Fruit fly (Drosophila melanogaster) whole organism, embryonic: ENCODE data around the gene CG7556.

ENCODE experiments used
- CG10462 ChIP-seq: fragments of 200-800 bp; sonication (Bioruptor generic); optimal IDR thresholded peaks from 2 replicates; lab custom pipeline; 2016; ENCODE audit warnings: missing biosample characterization, missing genetic modification characterization
- CG10654 ChIP-seq: fragments of 200-800 bp; sonication (Bioruptor generic); optimal IDR thresholded peaks from 2 replicates; lab custom pipeline; 2016; ENCODE audit warnings: missing biosample characterization, missing genetic modification characterization
- CG10979 ChIP-seq: fragments of 200-800 bp; sonication (Bioruptor generic); optimal IDR thresholded peaks from 2 replicates; lab custom pipeline; 2018; ENCODE audit warnings: missing biosample characterization, mild to moderate bottlenecking, missing genetic modification characterization, moderate library complexity
- CG11398 ChIP-seq: fragments of 200-800 bp; sonication (Bioruptor generic); optimal IDR thresholded peaks from 2 replicates; lab custom pipeline; 2016; ENCODE audit warnings: missing biosample characterization, missing genetic modification characterization
- CG11560 ChIP-seq: fragments of 200-800 bp; sonication (Bioruptor generic); IDR thresholded peaks from 3 replicates; pipeline ENCODE4 v1.3.6; 2022; ENCODE audit warnings: missing biosample characterization, missing genetic modification characterization
- CG11695 ChIP-seq: fragments of 200-800 bp; sonication (Bioruptor generic); IDR thresholded peaks from 3 replicates; pipeline ENCODE4 v1.3.6; 2022; ENCODE audit warnings: missing biosample characterization, missing genetic modification characterization
- CG12744 ChIP-seq: fragments of 200-800 bp; sonication (Bioruptor generic); optimal IDR thresholded peaks from 2 replicates; lab custom pipeline; 2016; ENCODE audit warnings: missing biosample characterization, missing genetic modification characterization
- CG16779 ChIP-seq: fragments of 200-800 bp; sonication (Bioruptor generic); IDR thresholded peaks from 2 replicates; pipeline ENCODE4 v1.3.6; 2022; ENCODE audit warnings: missing biosample characterization, missing genetic modification characterization
- CG17186 ChIP-seq: fragments of 200-800 bp; sonication (Bioruptor generic); optimal IDR thresholded peaks from 3 replicates; lab custom pipeline; 2017; ENCODE audit warnings: missing biosample characterization, missing genetic modification reagents, missing genetic modification characterization
- CG17361 ChIP-seq: fragments of 200-800 bp; sonication (Bioruptor generic); IDR thresholded peaks from 3 replicates; pipeline ENCODE4 v1.3.6; 2022; ENCODE audit warnings: missing biosample characterization, missing genetic modification characterization
- CG2120 ChIP-seq: fragments of 200-800 bp; sonication (Bioruptor generic); optimal IDR thresholded peaks from 3 replicates; lab custom pipeline; 2016; ENCODE audit warnings: missing biosample characterization, missing genetic modification characterization
- CG30020 ChIP-seq: fragments of 200-800 bp; optimal IDR thresholded peaks from 2 replicates; lab custom pipeline; 2019; ENCODE audit warnings: missing biosample characterization, mild to moderate bottlenecking, missing genetic modification characterization, moderate library complexity
- CG3065 ChIP-seq: fragments of 200-800 bp; sonication (Bioruptor generic); optimal IDR thresholded peaks from 2 replicates; lab custom pipeline; 2016; ENCODE audit warnings: missing biosample characterization, missing genetic modification characterization
- CG4820 ChIP-seq: fragments of 200-800 bp; sonication (Bioruptor generic); optimal IDR thresholded peaks from 3 replicates; lab custom pipeline; 2016; ENCODE audit warnings: missing biosample characterization, missing genetic modification characterization
- CG5245 ChIP-seq: fragments of 200-800 bp; sonication (Bioruptor generic); optimal IDR thresholded peaks from 3 replicates; lab custom pipeline; 2016; ENCODE audit warnings: missing biosample characterization, missing genetic modification characterization
- CG7556 ChIP-seq: fragments of 200-800 bp; sonication (Bioruptor generic); optimal IDR thresholded peaks from 2 replicates; lab custom pipeline; 2017; ENCODE audit warnings: missing biosample characterization, mild to moderate bottlenecking, missing genetic modification characterization
- CG7745 ChIP-seq: fragments of 200-800 bp; sonication (Bioruptor generic); optimal IDR thresholded peaks from 2 replicates; lab custom pipeline; 2018; ENCODE audit warnings: missing biosample characterization, mild to moderate bottlenecking, missing genetic modification characterization, moderate library complexity
- CG7963 ChIP-seq: fragments of 200-800 bp; sonication (Bioruptor generic); IDR thresholded peaks from 3 replicates; pipeline ENCODE4 v1.3.6; 2022; ENCODE audit warnings: missing biosample characterization, missing genetic modification characterization; ENCODE audit not compliant: partially characterized antibody
- CG8924 ChIP-seq: fragments of 200-800 bp; optimal IDR thresholded peaks from 3 replicates; lab custom pipeline; 2019; ENCODE audit warnings: missing biosample characterization, mild to moderate bottlenecking, missing genetic modification characterization, moderate library complexity
- CG9609 ChIP-seq: fragments of 200-800 bp; sonication (Bioruptor generic); optimal IDR thresholded peaks from 3 replicates; lab custom pipeline; 2016; ENCODE audit warnings: missing biosample characterization, missing genetic modification characterization
- CG9876 ChIP-seq: fragments of 200-800 bp; sonication (Bioruptor generic); optimal IDR thresholded peaks from 2 replicates; lab custom pipeline; 2016; ENCODE audit warnings: missing biosample characterization, missing genetic modification characterization
- CrebB ChIP-seq: fragments of 200-800 bp; sonication (Bioruptor generic); optimal IDR thresholded peaks from 3 replicates; lab custom pipeline; 2018; ENCODE audit warnings: missing biosample characterization, mild to moderate bottlenecking, missing genetic modification characterization
- Dll ChIP-seq: fragments of 200-800 bp; sonication (Bioruptor generic); IDR thresholded peaks from 4 replicates; pipeline ENCODE4 v1.3.6; 2022; ENCODE audit warnings: missing biosample characterization, missing genetic modification characterization; ENCODE audit not compliant: partially characterized antibody
- Dp ChIP-seq: fragments of 200-800 bp; sonication (Bioruptor generic); optimal IDR thresholded peaks from 2 replicates; lab custom pipeline; 2018; ENCODE audit warnings: missing biosample characterization, mild to moderate bottlenecking, missing genetic modification characterization, moderate library complexity
- Hr51 ChIP-seq, 2 experiments: fragments of 200-800 bp; sonication (Bioruptor generic); optimal IDR thresholded peaks; 2 replicates in 1 of 2; 3 replicates in 1 of 2; lab custom pipeline; 2016 to 2018; ENCODE audit warnings: missing biosample characterization in 2 of 2, missing genetic modification characterization in 2 of 2, mild to moderate bottlenecking in 1 of 2, moderate library complexity in 1 of 2
- Hsf ChIP-seq: fragments of 200-800 bp; sonication (Bioruptor generic); optimal IDR thresholded peaks from 3 replicates; lab custom pipeline; 2016; ENCODE audit warnings: missing biosample characterization, missing genetic modification characterization
- Lim3 ChIP-seq: fragments of 200-800 bp; sonication (Bioruptor generic); IDR thresholded peaks from 2 replicates; pipeline ENCODE4 v1.3.6; 2022; ENCODE audit warnings: missing biosample characterization, missing genetic modification characterization
- Meics ChIP-seq: fragments of 200-800 bp; sonication (Bioruptor generic); optimal IDR thresholded peaks from 2 replicates; lab custom pipeline; 2017; ENCODE audit warnings: missing biosample characterization, mild to moderate bottlenecking, missing genetic modification characterization
- Nf-YA ChIP-seq: fragments of 200-800 bp; sonication (Bioruptor generic); IDR thresholded peaks from 2 replicates; pipeline ENCODE4 v1.3.6; 2022; ENCODE audit warnings: missing biosample characterization, missing genetic modification characterization
- ash1 ChIP-seq: fragments of 200-800 bp; sonication (Bioruptor generic); optimal IDR thresholded peaks from 2 replicates; lab custom pipeline; 2018; ENCODE audit warnings: missing biosample characterization, mild to moderate bottlenecking, missing genetic modification characterization
- chn ChIP-seq: fragments of 200-800 bp; sonication (Bioruptor generic); optimal IDR thresholded peaks from 2 replicates; lab custom pipeline; 2016; ENCODE audit warnings: missing biosample characterization, missing genetic modification characterization
- cwo ChIP-seq: fragments of 200-800 bp; sonication (Bioruptor generic); optimal IDR thresholded peaks from 3 replicates; lab custom pipeline; 2017; ENCODE audit warnings: missing biosample characterization, missing genetic modification characterization, mild to moderate bottlenecking, moderate library complexity, missing genetic modification reagents
- danr ChIP-seq: fragments of 200-800 bp; sonication (Bioruptor generic); IDR thresholded peaks from 2 replicates; pipeline ENCODE4 v1.3.6; 2022; ENCODE audit warnings: missing biosample characterization, missing genetic modification characterization
- dm ChIP-seq: fragments of 200-800 bp; sonication (Bioruptor generic); optimal IDR thresholded peaks from 3 replicates; lab custom pipeline; 2016; ENCODE audit warnings: missing biosample characterization, missing genetic modification characterization
- dpn ChIP-seq, 2 experiments: fragments of 200-800 bp; sonication (Bioruptor generic); optimal IDR thresholded peaks; 3 replicates each; lab custom pipeline; 2016; ENCODE audit warnings: missing biosample characterization in 2 of 2, missing genetic modification characterization in 2 of 2
- gfzf ChIP-seq: fragments of 200-800 bp; sonication (Bioruptor generic); optimal IDR thresholded peaks from 2 replicates; lab custom pipeline; 2016; ENCODE audit warnings: missing biosample characterization, mild to moderate bottlenecking, missing genetic modification characterization, moderate library complexity
- gt ChIP-seq: fragments of 200-800 bp; sonication (Bioruptor generic); IDR thresholded peaks from 2 replicates; pipeline ENCODE4 v1.3.6; 2022; ENCODE audit warnings: missing biosample characterization, missing genetic modification characterization
- hkb ChIP-seq, 2 experiments: fragments of 200-800 bp in 1 of 2; fragments of >200 bp in 1 of 2; sonication (Bioruptor generic) in 1 of 2; IDR thresholded peaks in 1 of 2; optimal IDR thresholded peaks in 1 of 2; 2 replicates each; pipeline versions ENCODE4 v1.3.6 to Lab custom; 2017 to 2022; ENCODE audit warnings: missing biosample characterization in 1 of 2, missing genetic modification characterization in 1 of 2
- inv ChIP-seq: fragments of 200-800 bp; sonication (Bioruptor generic); IDR thresholded peaks from 2 replicates; pipeline ENCODE4 v1.3.6; 2022; ENCODE audit warnings: missing biosample characterization, missing genetic modification characterization; ENCODE audit not compliant: partially characterized antibody
- kay ChIP-seq: fragments of 200-800 bp; sonication (Bioruptor generic); optimal IDR thresholded peaks from 2 replicates; lab custom pipeline; 2016; ENCODE audit warnings: missing biosample characterization, missing genetic modification characterization
- onecut ChIP-seq: fragments of 200-800 bp; sonication (Bioruptor generic); IDR thresholded peaks from 2 replicates; pipeline ENCODE4 v1.3.6; 2022; ENCODE audit warnings: missing biosample characterization, missing genetic modification characterization
- pb ChIP-seq: fragments of 200-800 bp; sonication (Bioruptor generic); optimal IDR thresholded peaks from 3 replicates; lab custom pipeline; 2016; ENCODE audit warnings: missing biosample characterization, missing genetic modification characterization
- pzg ChIP-seq: fragments of 200-800 bp; sonication (Bioruptor generic); optimal IDR thresholded peaks from 3 replicates; lab custom pipeline; 2018; ENCODE audit warnings: missing biosample characterization, mild to moderate bottlenecking, missing genetic modification characterization, moderate library complexity
- ro ChIP-seq: fragments of 200-800 bp; sonication (Bioruptor generic); IDR thresholded peaks from 2 replicates; pipeline ENCODE4 v1.3.6; 2022; ENCODE audit warnings: missing biosample characterization, missing genetic modification characterization
- sens ChIP-seq: fragments of 200-800 bp; sonication (Bioruptor generic); peaks from one replicate; lab custom pipeline; 2016; ENCODE audit warnings: missing biosample characterization, missing genetic modification characterization
- sima ChIP-seq: fragments of 200-800 bp; sonication (Bioruptor generic); optimal IDR thresholded peaks from 2 replicates; lab custom pipeline; 2016; ENCODE audit warnings: missing biosample characterization, missing genetic modification characterization
- sr ChIP-seq: fragments of 200-800 bp; sonication (Bioruptor generic); IDR thresholded peaks from 3 replicates; pipeline ENCODE4 v1.3.6; 2022; ENCODE audit warnings: missing biosample characterization, missing genetic modification characterization
- z ChIP-seq: fragments of 200-800 bp; sonication (Bioruptor generic); IDR thresholded peaks from 3 replicates; pipeline ENCODE4 v1.3.6; 2022; ENCODE audit warnings: missing biosample characterization, missing genetic modification characterization
- zfh2 ChIP-seq: fragments of 200-800 bp; sonication (Bioruptor generic); optimal IDR thresholded peaks from 2 replicates; lab custom pipeline; 2016; ENCODE audit warnings: missing biosample characterization, missing genetic modification characterization

CG7556 gene

DNA sequence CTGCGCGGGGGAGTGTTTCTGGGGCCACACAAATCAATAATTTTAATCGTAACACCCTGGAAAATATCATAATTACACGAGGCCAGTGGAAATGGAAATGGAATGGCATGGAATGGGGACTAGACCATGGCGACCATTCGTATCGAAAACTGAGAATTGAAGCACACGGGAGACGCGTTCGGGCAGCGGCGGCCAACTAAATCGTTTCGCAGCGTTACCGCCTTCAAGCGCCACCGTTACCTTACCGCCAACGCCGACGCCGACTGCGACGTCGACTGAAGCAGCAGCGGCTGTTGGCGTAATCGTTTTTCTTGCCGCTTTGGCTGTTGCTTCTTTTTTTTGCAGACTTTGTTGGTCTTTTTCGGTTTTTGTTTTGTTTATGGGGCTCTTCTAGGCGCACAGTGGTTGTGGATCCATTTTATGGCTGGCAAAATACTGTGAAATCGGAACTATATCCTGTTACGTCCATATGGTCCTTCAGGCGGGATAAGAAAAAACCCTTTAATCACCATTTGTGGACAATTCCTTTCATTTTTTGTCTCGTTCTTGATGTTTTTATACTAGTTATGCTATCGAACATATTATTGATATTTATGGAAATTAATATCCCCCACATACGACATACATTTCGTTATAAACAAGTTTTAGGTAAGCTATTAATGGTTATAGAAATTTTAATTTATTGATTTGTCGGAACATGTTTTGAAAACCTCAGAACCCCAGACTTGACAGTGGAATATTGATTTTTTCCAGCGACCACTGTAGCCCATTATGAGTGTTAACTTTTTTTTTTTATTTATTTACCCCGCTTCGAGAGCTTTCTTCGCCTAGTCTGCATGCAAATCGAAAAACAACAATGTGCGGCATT lies 14.3 kb downstream of the CG7556 start (continued):
- no peak for TF ChIP-seq ro (GFP tag; lab: Robert Waterston, UW)
- TF ChIP-seq Hsf (GFP tag; lab: Kevin White, UChicago) = no peak
- no peak for TF ChIP-seq dm
- peak; percentile 73 for TF ChIP-seq sens
- peak; percentile 47 for TF ChIP-seq CG2120 (GFP tag; lab: Kevin White, UChicago)
- TF ChIP-seq kay (GFP tag; lab: Kevin White, UChicago) = no peak
- no peak for TF ChIP-seq CG4820 (GFP tag; lab: Kevin White, UChicago)
- peak; percentile 10; the same call in 1 of the 3 replicates for TF ChIP-seq CG11695 (GFP tag; lab: Robert Waterston, UW)
- peak in 1 of 2 experiments; percentile 28 for TF ChIP-seq Hr51 (GFP tag; optimal IDR thresholded peaks at IDR 0.05; lab: Kevin White, UChicago)
- TF ChIP-seq CG30020 (tag; lab: Kevin White, UChicago) = no peak
- no peak for TF ChIP-seq CG17186
- no peak for TF ChIP-seq CG10979 (tag; lab: Kevin White, UChicago)
- no peak for TF ChIP-seq CG9609 (GFP tag; lab: Kevin White, UChicago)
- no peak for TF ChIP-seq sima
- TF ChIP-seq CG11398 (GFP tag; lab: Kevin White, UChicago) = no peak
- no peak for TF ChIP-seq danr (GFP tag; lab: Robert Waterston, UW)
- no peak for TF ChIP-seq CG12744
- no peak for TF ChIP-seq CG9876 (GFP tag; lab: Kevin White, UChicago)
- no peak for TF ChIP-seq ash1 (GFP tag; lab: Kevin White, UChicago)
- no peak for TF ChIP-seq cwo (GFP tag; lab: Kevin White, UChicago)
- peak; percentile 33 for TF ChIP-seq CG7556 (GFP tag; lab: Kevin White, UChicago)
- no peak for TF ChIP-seq CG8924 (tag; lab: Kevin White, UChicago)
- no peak for TF ChIP-seq CG5245 (GFP tag; lab: Kevin White, UChicago)
- no peak for TF ChIP-seq pb (GFP tag; lab: Kevin White, UChicago)
- no peak for TF ChIP-seq z
- TF ChIP-seq CG7963 (GFP tag; lab: Robert Waterston, UW) = no peak
- no peak for TF ChIP-seq CG3065 (GFP tag; lab: Kevin White, UChicago)
- no peak for TF ChIP-seq gfzf (GFP tag; lab: Kevin White, UChicago)
- TF ChIP-seq CrebB (tag; lab: Kevin White, UChicago) = no peak
- TF ChIP-seq CG11560 = no peak
- no peak for TF ChIP-seq Dp (GFP tag; lab: Kevin White, UChicago)
- TF ChIP-seq gt = no peak
- TF ChIP-seq CG17361 = 0 out of 3 replicates have a peak, but pooled peaks have one; percentile 23
- TF ChIP-seq chn = no peak
- no peak for TF ChIP-seq sr (GFP tag; lab: Robert Waterston, UW)
- TF ChIP-seq Nf-YA (GFP tag; lab: Robert Waterston, UW) = no peak
- TF ChIP-seq dpn (GFP tag; optimal IDR thresholded peaks at IDR 0.05; lab: Kevin White, UChicago) = peak in 1 of 2 experiments; percentile 11
- no peak for TF ChIP-seq CG10462 (GFP tag; lab: Kevin White, UChicago)
- peak; percentile 57; the same call in 1 of the 2 replicates for TF ChIP-seq onecut (GFP tag; lab: Robert Waterston, UW)
- TF ChIP-seq inv (GFP tag; lab: Robert Waterston, UW) = no peak
- no peak for TF ChIP-seq hkb (optimal IDR thresholded peaks at IDR 0.05; lab: Kevin White, UChicago)
- no peak for TF ChIP-seq hkb (GFP tag; IDR thresholded peaks at IDR 0.05; lab: Robert Waterston, UW)
- TF ChIP-seq Dll (GFP tag; lab: Robert Waterston, UW) = no peak
- TF ChIP-seq CG7745 (tag; lab: Kevin White, UChicago) = no peak
- no peak for TF ChIP-seq CG10654
- peak; percentile 40 for TF ChIP-seq Meics (GFP tag; lab: Kevin White, UChicago)
- no peak for TF ChIP-seq CG16779 (GFP tag; lab: Robert Waterston, UW)
- no peak for TF ChIP-seq pzg
- TF ChIP-seq zfh2 (GFP tag; lab: Kevin White, UChicago) = peak; percentile 17
- no peak for TF ChIP-seq Lim3
